Fruit fly (Drosophila melanogaster): ENCODE data around the gene Vha26.

Vha26 gene

DNA sequence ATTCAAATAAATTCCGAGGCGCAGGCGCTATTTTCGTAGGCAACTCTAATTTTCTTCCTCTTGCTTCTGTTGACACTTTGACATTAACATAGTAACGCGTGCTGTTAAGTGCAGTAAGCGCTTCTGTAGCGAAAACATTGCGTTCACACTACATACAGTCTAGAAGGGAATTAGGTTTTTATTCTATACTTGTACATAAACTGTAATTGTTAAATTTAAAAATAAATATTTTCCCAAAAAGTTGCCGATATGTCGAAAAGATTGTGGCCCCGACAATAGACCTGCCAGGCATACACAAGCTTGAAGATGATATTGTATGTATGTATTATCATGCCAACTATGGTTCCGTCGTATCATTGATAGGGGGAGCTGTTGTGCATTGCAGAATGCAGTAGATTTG lies 14.9 kb downstream of the Vha26 start, which contains the start of gene asl (continued):
- TF ChIP-seq CG14014 (GFP tag; IDR thresholded peaks at IDR 0.05) (peak; percentile 57; the same call in 1 of the 2 replicates), Doc2 (GFP tag; IDR thresholded peaks at IDR 0.05) (no peak), CG5953 (GFP tag; IDR thresholded peaks at IDR 0.05) (peak; percentile 58; the same call in 1 of the 2 replicates), toy (GFP tag; IDR thresholded peaks at IDR 0.05) (no peak), dysf (GFP tag; IDR thresholded peaks at IDR 0.05) (peak; percentile 76), Side (GFP tag; optimal IDR thresholded peaks at IDR 0.05) (peak; percentile 23), PHDP (tag; optimal IDR thresholded peaks at IDR 0.05) (peak; percentile 63), CG4730 (GFP tag; IDR thresholded peaks at IDR 0.05) (0 out of 2 replicates have a peak, but pooled peaks have one; percentile 6), CG13894 (tag; optimal IDR thresholded peaks at IDR 0.05) (peak; percentile 68), CG2129 (GFP tag; IDR thresholded peaks at IDR 0.05; ENCODE audit: partially characterized antibody) (no peak), grau (tag; optimal IDR thresholded peaks at IDR 0.05) (peak; percentile 78), CG1529 (GFP tag; optimal IDR thresholded peaks at IDR 0.05) (no peak), Hr51 (GFP tag; optimal IDR thresholded peaks at IDR 0.05) (no peak), CG7928 (GFP tag; optimal IDR thresholded peaks at IDR 0.05) (no peak), Sry-δ (GFP tag; optimal IDR thresholded peaks at IDR 0.05) (peak; percentile 42), slou (GFP tag; optimal IDR thresholded peaks at IDR 0.05) (no peak), esg (GFP tag; conservative IDR thresholded peaks at IDR 0.05) (peak; percentile 40; the same call in 1 of the 2 replicates), Fer2 (tag; optimal IDR thresholded peaks at IDR 0.05) (peak; percentile 43), ewg (GFP tag; optimal IDR thresholded peaks at IDR 0.05) (peak; percentile 99), CG7271 (tag; optimal IDR thresholded peaks at IDR 0.05) (no peak), repo (GFP tag; optimal IDR thresholded peaks at IDR 0.05) (peak; percentile 20), gro (GFP tag; optimal IDR thresholded peaks at IDR 0.05) (peak; percentile 51), lov (optimal IDR thresholded peaks at IDR 0.05) (no peak), lov (GFP tag; IDR thresholded peaks at IDR 0.05) (0 out of 3 replicates have a peak, but pooled peaks have one; percentile 50), ac (GFP tag; optimal IDR thresholded peaks at IDR 0.05) (no peak), CG11560 (tag; IDR thresholded peaks at IDR 0.05) (no peak), row (GFP tag; IDR thresholded peaks at IDR 0.05) (peak; percentile 87), Abd-B (GFP tag; optimal IDR thresholded peaks at IDR 0.05) (peak; percentile 68), CG3407 (GFP tag; optimal IDR thresholded peaks at IDR 0.05) (no peak), tin (GFP tag; optimal IDR thresholded peaks at IDR 0.05) (peak; percentile 58), pnt (GFP tag; optimal IDR thresholded peaks at IDR 0.05) (peak; percentile 45), CG17186 (GFP tag; optimal IDR thresholded peaks at IDR 0.05) (peak; percentile 100), bowl (GFP tag; IDR thresholded peaks at IDR 0.05) (no peak), tup (GFP tag; optimal IDR thresholded peaks at IDR 0.05) (peak; percentile 9), NC2α (GFP tag; optimal IDR thresholded peaks at IDR 0.05) (no peak), Mrtf (GFP tag; IDR thresholded peaks at IDR 0.05) (0 out of 3 replicates have a peak, but pooled peaks have one; percentile 29), bab2 (GFP tag; optimal IDR thresholded peaks at IDR 0.05) (peak; percentile 36), CG8478 (optimal IDR thresholded peaks at IDR 0.05) (no peak), CG7745 (tag; optimal IDR thresholded peaks at IDR 0.05) (no peak), Bteb2 (GFP tag; optimal IDR thresholded peaks at IDR 0.05) (no peak), inv (GFP tag; IDR thresholded peaks at IDR 0.05; ENCODE audit: partially characterized antibody) (no peak), CG9609 (GFP tag; optimal IDR thresholded peaks at IDR 0.05) (peak; percentile 11), HLH3B (GFP tag; IDR thresholded peaks at IDR 0.05) (no peak), CG33557 (GFP tag; optimal IDR thresholded peaks at IDR 0.05) (peak; percentile 42), CG7357 (GFP tag; IDR thresholded peaks at IDR 0.05) (peak; percentile 97), CG2875 (GFP tag; optimal IDR thresholded peaks at IDR 0.05) (peak; percentile 11), CG17568 (GFP tag; optimal IDR thresholded peaks at IDR 0.05) (no peak), hbn (GFP tag; IDR thresholded peaks at IDR 0.05; ENCODE audit: partially characterized antibody) (no peak), E2f2 (GFP tag; IDR thresholded peaks at IDR 0.05) (peak; percentile 84), sens-2 (GFP tag; IDR thresholded peaks at IDR 0.05) (no peak), klu (GFP tag; IDR thresholded peaks at IDR 0.05) (no peak), CG3163 (GFP tag; optimal IDR thresholded peaks at IDR 0.05) (peak; percentile 24)

All from whole organism, embryonic.